Worm (Caenorhabditis elegans): ENCODE measurements around the gene zmp-3.

Gene zmp-3

ce11 chrV:2877509-2877908 is 31.9 kb downstream of the zmp-3 start, which contains the start of gene F37B4.10:
Gene F37B4.10 (minus strand): TSS chrV:2877609.
- TF ChIP-seq T22C8.4 (GFP tag; IDR thresholded peaks at IDR 0.05) (no peak), flt-1 (GFP tag; IDR thresholded peaks at IDR 0.05) (no peak), med-1 (GFP tag; optimal IDR thresholded peaks at IDR 0.05; ENCODE audit: insufficient read depth) (no peak), cog-1 (tag; optimal IDR thresholded peaks at IDR 0.05) (no peak), klf-2 (GFP tag; conservative IDR thresholded peaks at IDR 0.05) (no peak), ztf-23 (GFP tag; IDR thresholded peaks at IDR 0.05) (no peak), ref-1 (GFP tag; conservative IDR thresholded peaks at IDR 0.05) (no peak), ztf-29 (GFP tag; IDR thresholded peaks at IDR 0.05) (no peak), tab-1 (GFP tag; IDR thresholded peaks at IDR 0.05) (no peak)

- TF ChIP-seq klf-2 (GFP tag; conservative IDR thresholded peaks at IDR 0.05) (no peak), flt-1 (GFP tag; IDR thresholded peaks at IDR 0.05) (no peak), cog-1 (tag; optimal IDR thresholded peaks at IDR 0.05) (no peak), med-1 (GFP tag; optimal IDR thresholded peaks at IDR 0.05; ENCODE audit: insufficient read depth) (no peak), ref-1 (GFP tag; conservative IDR thresholded peaks at IDR 0.05) (no peak), ztf-29 (GFP tag; IDR thresholded peaks at IDR 0.05) (no peak), T22C8.4 (GFP tag; IDR thresholded peaks at IDR 0.05) (no peak), tab-1 (GFP tag; IDR thresholded peaks at IDR 0.05) (no peak), ztf-23 (GFP tag; IDR thresholded peaks at IDR 0.05) (no peak)
Measured at ce11 chrV:2876188-2876831, 33.1 kb downstream of the zmp-3 start.

DNA sequence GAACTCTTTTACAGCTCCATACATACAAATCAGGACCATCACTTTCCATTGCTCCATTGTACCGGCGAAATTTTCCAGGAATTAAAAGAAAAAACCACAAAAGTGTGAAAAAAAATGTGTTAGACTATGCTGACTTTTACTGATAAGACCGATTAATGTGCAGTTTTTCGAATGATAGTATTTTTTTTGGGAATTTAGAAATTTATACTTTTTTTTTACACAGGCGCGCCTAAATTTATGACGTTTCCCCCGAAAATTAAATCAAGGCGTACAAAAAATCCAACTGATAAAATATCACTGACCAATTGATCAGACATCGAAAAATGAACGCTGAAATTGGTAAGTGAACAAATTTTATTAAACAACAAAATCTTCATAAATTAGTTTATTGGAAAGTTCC is 34.0 kb downstream of the zmp-3 start, which contains the start of gene folt-2:
Gene folt-2 (minus strand): TSS at position 179 of the 400 bp plus-strand sequence.
- TF ChIP-seq klf-2 (GFP tag; conservative IDR thresholded peaks at IDR 0.05) (no peak), ztf-29 (GFP tag; IDR thresholded peaks at IDR 0.05) (no peak), cog-1 (tag; optimal IDR thresholded peaks at IDR 0.05) (no peak), flt-1 (GFP tag; IDR thresholded peaks at IDR 0.05) (no peak), T22C8.4 (GFP tag; IDR thresholded peaks at IDR 0.05) (no peak), med-1 (GFP tag; optimal IDR thresholded peaks at IDR 0.05; ENCODE audit: insufficient read depth) (no peak), ztf-23 (GFP tag; IDR thresholded peaks at IDR 0.05) (no peak), tab-1 (GFP tag; IDR thresholded peaks at IDR 0.05) (no peak), ref-1 (GFP tag; conservative IDR thresholded peaks at IDR 0.05) (no peak)

DNA sequence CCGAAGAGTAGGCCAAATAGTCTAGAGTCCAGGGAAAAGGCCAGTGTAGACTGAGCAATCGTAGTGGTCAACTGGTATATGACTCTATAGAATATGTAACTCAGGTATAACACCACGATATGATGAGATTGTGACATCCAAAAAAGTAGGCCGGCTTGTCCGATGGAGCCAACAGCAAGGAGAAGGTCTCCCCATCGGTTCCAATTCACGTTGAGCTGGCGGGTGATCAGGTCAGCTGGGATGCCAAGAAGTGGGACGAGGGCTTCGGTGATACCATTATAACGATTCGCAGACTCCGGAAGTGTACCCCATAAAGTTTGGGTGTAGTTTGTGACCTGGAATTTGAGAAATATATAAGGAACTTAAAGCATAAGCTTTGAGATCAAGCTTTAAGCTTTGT is 36.5 kb downstream of the zmp-3 start:
- TF ChIP-seq tab-1 (GFP tag; IDR thresholded peaks at IDR 0.05), result no peak
- no peak for TF ChIP-seq ztf-23 (GFP tag; IDR thresholded peaks at IDR 0.05)
- no peak for TF ChIP-seq cog-1 (tag; optimal IDR thresholded peaks at IDR 0.05)
- TF ChIP-seq med-1 (GFP tag; optimal IDR thresholded peaks at IDR 0.05; ENCODE audit: insufficient read depth), result no peak
- no peak for TF ChIP-seq T22C8.4 (GFP tag; IDR thresholded peaks at IDR 0.05)
- TF ChIP-seq klf-2 (GFP tag; conservative IDR thresholded peaks at IDR 0.05), result no peak
- no peak for TF ChIP-seq ztf-29 (GFP tag; IDR thresholded peaks at IDR 0.05)
- no peak for TF ChIP-seq flt-1 (GFP tag; IDR thresholded peaks at IDR 0.05)
- no peak for TF ChIP-seq ref-1 (GFP tag; conservative IDR thresholded peaks at IDR 0.05)

ce11 chrV:2871754-2872504 is 37.5 kb downstream of the zmp-3 start:
- TF ChIP-seq cog-1 (tag; optimal IDR thresholded peaks at IDR 0.05) (no peak), med-1 (GFP tag; optimal IDR thresholded peaks at IDR 0.05; ENCODE audit: insufficient read depth) (no peak)

DNA sequence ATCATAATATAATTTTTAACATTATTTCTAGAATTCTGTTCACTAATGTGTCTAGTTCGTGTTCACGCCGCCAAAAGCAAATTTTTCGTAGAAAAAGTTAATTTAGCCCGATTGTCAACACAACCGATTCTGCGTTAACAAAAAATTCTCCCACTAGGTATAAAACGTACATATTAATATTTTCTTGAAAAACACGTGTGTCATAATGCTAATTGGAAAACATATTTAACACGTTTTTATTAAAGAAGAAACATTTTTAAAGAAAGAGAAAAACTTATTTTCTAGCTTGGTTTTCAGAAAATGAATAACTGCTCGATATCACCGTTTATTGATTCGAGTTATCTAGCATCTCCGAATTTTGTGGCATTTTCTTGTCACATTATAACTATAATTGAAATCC is 39.3 kb downstream of the zmp-3 start, which contains the start of gene srh-243:
Gene srh-243 (plus strand): TSS at position 301 of the 400 bp plus-strand sequence.
- TF ChIP-seq ztf-23 (GFP tag; IDR thresholded peaks at IDR 0.05), result no peak
- TF ChIP-seq klf-2 (GFP tag; conservative IDR thresholded peaks at IDR 0.05), result no peak
- no peak for TF ChIP-seq flt-1 (GFP tag; IDR thresholded peaks at IDR 0.05)
- TF ChIP-seq T22C8.4 (GFP tag; IDR thresholded peaks at IDR 0.05), result no peak
- no peak for TF ChIP-seq cog-1 (tag; optimal IDR thresholded peaks at IDR 0.05)
- TF ChIP-seq ref-1 (GFP tag; conservative IDR thresholded peaks at IDR 0.05), result no peak
- TF ChIP-seq ztf-29 (GFP tag; IDR thresholded peaks at IDR 0.05), result no peak
- no peak for TF ChIP-seq tab-1 (GFP tag; IDR thresholded peaks at IDR 0.05)
- TF ChIP-seq med-1 (GFP tag; optimal IDR thresholded peaks at IDR 0.05; ENCODE audit: insufficient read depth), result no peak

DNA sequence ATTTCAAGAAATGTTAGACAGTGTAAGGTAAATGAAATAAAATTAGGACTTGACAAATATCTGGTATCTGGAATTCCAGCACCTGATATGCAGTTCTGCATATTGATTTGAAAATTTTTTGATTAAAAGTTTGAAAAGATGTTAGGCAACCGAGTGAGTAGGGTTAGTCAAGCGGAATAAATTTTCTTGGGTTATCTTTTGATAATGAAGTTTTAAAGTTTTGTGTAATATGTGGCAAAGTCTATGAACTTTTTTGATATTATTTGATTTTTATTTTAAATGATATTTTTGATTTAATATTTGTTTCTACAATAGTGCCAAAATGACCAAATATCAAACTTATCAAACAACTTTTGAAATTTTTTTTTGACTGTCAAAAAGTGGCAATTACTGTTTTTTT is 39.9 kb downstream of the zmp-3 start, which contains the start of gene srh-241:
Gene srh-241 (minus strand): TSS at position 101 of the 400 bp plus-strand sequence.
- TF ChIP-seq flt-1 (GFP tag; IDR thresholded peaks at IDR 0.05) (no peak), ref-1 (GFP tag; conservative IDR thresholded peaks at IDR 0.05) (no peak), cog-1 (tag; optimal IDR thresholded peaks at IDR 0.05) (no peak), ztf-23 (GFP tag; IDR thresholded peaks at IDR 0.05) (no peak), klf-2 (GFP tag; conservative IDR thresholded peaks at IDR 0.05) (no peak), tab-1 (GFP tag; IDR thresholded peaks at IDR 0.05) (no peak), med-1 (GFP tag; optimal IDR thresholded peaks at IDR 0.05; ENCODE audit: insufficient read depth) (no peak), T22C8.4 (GFP tag; IDR thresholded peaks at IDR 0.05) (no peak), ztf-29 (GFP tag; IDR thresholded peaks at IDR 0.05) (no peak)

DNA sequence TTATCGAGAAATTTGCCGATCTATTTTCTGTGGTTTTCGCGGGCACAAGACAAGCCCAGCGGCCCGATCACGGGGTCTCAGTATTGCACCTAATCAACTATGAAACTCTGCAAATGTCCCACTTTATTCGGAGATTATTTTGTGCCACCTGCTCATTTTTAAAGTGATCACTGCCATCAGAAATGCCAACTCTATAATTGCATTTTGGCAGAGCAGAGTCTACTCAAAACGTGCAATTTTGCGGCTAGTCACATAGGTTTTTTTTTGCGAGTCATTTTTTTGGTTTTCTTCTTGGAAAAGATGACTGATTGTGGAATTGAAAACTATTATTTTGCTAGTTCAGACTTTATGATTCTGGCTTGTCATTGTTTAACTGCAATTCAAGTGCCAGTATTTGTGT is 44.5 kb downstream of the zmp-3 start, which contains the start of gene srh-240:
Gene srh-240 (plus strand): TSS at position 301 of the 400 bp plus-strand sequence.
- TF ChIP-seq tab-1 (GFP tag; IDR thresholded peaks at IDR 0.05), result no peak
- TF ChIP-seq ztf-23 (GFP tag; IDR thresholded peaks at IDR 0.05), result no peak
- TF ChIP-seq T22C8.4 (GFP tag; IDR thresholded peaks at IDR 0.05), result no peak
- TF ChIP-seq klf-2 (GFP tag; conservative IDR thresholded peaks at IDR 0.05), result no peak
- TF ChIP-seq med-1 (GFP tag; optimal IDR thresholded peaks at IDR 0.05; ENCODE audit: insufficient read depth), result no peak
- no peak for TF ChIP-seq cog-1 (tag; optimal IDR thresholded peaks at IDR 0.05)
- TF ChIP-seq flt-1 (GFP tag; IDR thresholded peaks at IDR 0.05), result no peak
- TF ChIP-seq ref-1 (GFP tag; conservative IDR thresholded peaks at IDR 0.05), result no peak
- no peak for TF ChIP-seq ztf-29 (GFP tag; IDR thresholded peaks at IDR 0.05)

DNA sequence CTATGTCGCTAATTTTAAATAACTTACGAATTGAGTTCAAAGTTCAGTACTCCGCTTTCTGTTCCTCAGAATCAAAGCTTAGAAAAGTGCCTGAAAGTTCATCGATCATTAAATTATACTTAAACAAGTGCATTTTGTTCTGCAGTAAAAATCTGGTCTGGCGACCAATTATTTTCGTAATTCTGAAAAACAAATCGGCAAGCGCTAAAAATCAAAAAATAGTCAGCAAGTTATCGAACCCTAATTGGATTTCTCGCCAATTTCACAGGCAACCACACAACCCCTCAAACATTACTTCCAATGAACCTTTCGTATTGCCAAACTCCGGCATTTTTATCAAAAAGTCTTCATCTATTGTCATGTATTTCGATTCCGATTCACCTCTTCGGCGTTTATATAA is 46.4 kb downstream of the zmp-3 start, which contains the start of gene srh-272:
Gene srh-272 (plus strand): TSS at position 301 of the 400 bp plus-strand sequence.
- TF ChIP-seq T22C8.4 (GFP tag; IDR thresholded peaks at IDR 0.05), result no peak
